Fruit fly (Drosophila melanogaster): ENCODE measurements around the gene CG15296.

DNA sequence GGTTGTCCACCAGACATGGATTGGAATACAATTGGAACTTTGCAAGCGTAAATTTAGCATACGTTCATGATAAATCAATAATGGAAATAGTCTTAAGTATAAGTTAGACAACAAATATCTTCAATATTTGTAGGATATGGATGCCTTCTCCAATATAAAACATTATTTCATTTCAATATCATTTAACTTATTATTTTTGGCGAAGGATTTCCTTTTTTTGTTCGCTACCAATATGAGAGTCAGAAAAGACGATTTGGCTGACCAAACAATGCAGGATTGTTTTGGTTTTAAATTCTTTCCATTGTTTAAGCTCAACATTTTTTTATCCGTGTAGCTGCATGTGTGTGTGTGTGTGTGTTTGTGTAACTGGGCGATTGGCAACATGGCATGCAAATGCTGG is 48.8 kb upstream of the CG15296 start:
- no peak for TF ChIP-seq psq (optimal IDR thresholded peaks at IDR 0.05)
- no peak for TF ChIP-seq insv (optimal IDR thresholded peaks at IDR 0.05)
- TF ChIP-seq h (optimal IDR thresholded peaks at IDR 0.05) = no peak
- TF ChIP-seq Myc (optimal IDR thresholded peaks at IDR 0.05) = no peak
- TF ChIP-seq ttk (optimal IDR thresholded peaks at IDR 0.05) = no peak
